Worm (Caenorhabditis elegans) whole organism, late embryonic: ENCODE data around the gene F41H10.5.

ENCODE experiments used
- K09A11.1 ChIP-seq: sonication (generic microtip); optimal IDR thresholded peaks from 2 replicates; lab custom pipeline; 2017; ENCODE audit warnings: antibody characterized with exemption, mild to moderate bottlenecking, missing genetic modification characterization, missing compliant biosample characterization; ENCODE audit not compliant: insufficient read depth
- Y22D7AL.16 ChIP-seq: sonication (generic microtip); optimal IDR thresholded peaks from 2 replicates; lab custom pipeline; 2016; ENCODE audit warnings: missing genetic modification characterization, missing compliant biosample characterization
- ceh-19 ChIP-seq: fragments of 200-800 bp; sonication (Bioruptor generic); optimal IDR thresholded peaks from 2 replicates; lab custom pipeline; 2018; ENCODE audit warnings: mild to moderate bottlenecking, missing genetic modification characterization, missing compliant biosample characterization
- ceh-24 ChIP-seq: sonication (generic microtip); optimal IDR thresholded peaks from 2 replicates; lab custom pipeline; 2016; ENCODE audit warnings: mild to moderate bottlenecking, missing genetic modification characterization, missing compliant biosample characterization
- ceh-34 ChIP-seq: sonication (generic microtip); optimal IDR thresholded peaks from 2 replicates; lab custom pipeline; 2016; ENCODE audit warnings: mild to moderate bottlenecking, missing genetic modification characterization, missing compliant biosample characterization
- ceh-45 ChIP-seq: fragments of 200-800 bp; sonication (Bioruptor generic); IDR thresholded peaks from 2 replicates; pipeline ENCODE4 v1.3.6; 2022; ENCODE audit warnings: missing genetic modification reagents, missing genetic modification characterization, missing compliant biosample characterization
- che-1 ChIP-seq: sonication (generic microtip); optimal IDR thresholded peaks from 2 replicates; lab custom pipeline; 2016; ENCODE audit warnings: mild to moderate bottlenecking, missing genetic modification characterization, missing compliant biosample characterization
- fkh-10 ChIP-seq: fragments of 150-350 bp; optimal IDR thresholded peaks from 2 replicates; lab custom pipeline; 2014; ENCODE audit warnings: missing biosample characterization, missing genetic modification reagents, missing genetic modification characterization
- nhr-232 ChIP-seq: sonication (generic microtip); optimal IDR thresholded peaks from 2 replicates; lab custom pipeline; 2016; ENCODE audit warnings: missing genetic modification characterization, missing compliant biosample characterization
- pha-2 ChIP-seq: sonication (generic microtip); optimal IDR thresholded peaks from 2 replicates; lab custom pipeline; 2017; ENCODE audit warnings: mild to moderate bottlenecking, missing genetic modification characterization, missing compliant biosample characterization
- pqm-1 ChIP-seq: sonication (generic microtip); optimal IDR thresholded peaks from 2 replicates; lab custom pipeline; 2016; ENCODE audit warnings: missing genetic modification characterization, missing compliant biosample characterization
- sox-4 ChIP-seq: sonication (generic microtip); optimal IDR thresholded peaks from 2 replicates; lab custom pipeline; 2017; ENCODE audit warnings: mild to moderate bottlenecking, missing genetic modification characterization, inconsistent platforms, missing compliant biosample characterization

ce11 chrIV:5394687-5395086 is 34.0 kb downstream of the F41H10.5 start, which contains the start of the genes perm-3 and swsn-6:
- TF ChIP-seq pha-2 (tag; lab: Kevin White, UChicago) (no peak), pqm-1 (no peak), nhr-232 (tag; lab: Kevin White, UChicago) (no peak), sox-4 (tag; lab: Kevin White, UChicago) (no peak), K09A11.1 (peak; percentile 41), ceh-19 (GFP tag; lab: Kevin White, UChicago) (no peak), Y22D7AL.16 (tag; lab: Kevin White, UChicago) (no peak), fkh-10 (GFP tag; lab: Kevin White, UChicago) (no peak), che-1 (no peak), ceh-34 (tag; lab: Kevin White, UChicago) (peak; percentile 41), ceh-45 (no peak), ceh-24 (tag; lab: Kevin White, UChicago) (no peak)
